Fruit fly (Drosophila melanogaster) whole organism, embryonic: ENCODE measurements around the gene CG5565.

ENCODE experiments used
- CG12155 ChIP-seq: fragments of 200-800 bp; sonication (Bioruptor generic); optimal IDR thresholded peaks from 3 replicates; lab custom pipeline; 2016; ENCODE audit warnings: missing biosample characterization, missing genetic modification characterization
- CG15479 ChIP-seq: fragments of 200-800 bp; sonication (Bioruptor generic); optimal IDR thresholded peaks from 3 replicates; lab custom pipeline; 2019; ENCODE audit warnings: missing biosample characterization, mild to moderate bottlenecking, missing genetic modification characterization, moderate library complexity
- CG16779 ChIP-seq: fragments of 200-800 bp; sonication (Bioruptor generic); IDR thresholded peaks from 2 replicates; pipeline ENCODE4 v1.3.6; 2022; ENCODE audit warnings: missing biosample characterization, missing genetic modification characterization
- CG17802 ChIP-seq: fragments of 200-800 bp; sonication (Bioruptor generic); optimal IDR thresholded peaks from 2 replicates; lab custom pipeline; 2018; ENCODE audit warnings: missing biosample characterization, mild to moderate bottlenecking, missing genetic modification characterization, moderate library complexity
- CG18764 ChIP-seq: fragments of 200-800 bp; sonication (Bioruptor generic); optimal IDR thresholded peaks from 3 replicates; lab custom pipeline; 2016; ENCODE audit warnings: missing biosample characterization, missing genetic modification characterization
- CG2202 ChIP-seq: fragments of 200-800 bp; sonication (Bioruptor generic); optimal IDR thresholded peaks from 2 replicates; lab custom pipeline; 2018; ENCODE audit warnings: missing biosample characterization, mild to moderate bottlenecking, missing genetic modification characterization
- CG30403 ChIP-seq: fragments of 200-800 bp; sonication (Bioruptor generic); optimal IDR thresholded peaks from 3 replicates; lab custom pipeline; 2016; ENCODE audit warnings: missing biosample characterization, missing genetic modification characterization
- CG31224 ChIP-seq: fragments of 200-800 bp; sonication (Bioruptor generic); IDR thresholded peaks from 2 replicates; pipeline ENCODE4 v1.3.6; 2022; ENCODE audit warnings: missing biosample characterization, missing genetic modification characterization
- CG31441 ChIP-seq: fragments of 200-800 bp; sonication (Bioruptor generic); IDR thresholded peaks from 2 replicates; pipeline ENCODE4 v1.3.6; 2022; ENCODE audit warnings: missing biosample characterization, missing genetic modification characterization
- CG42726 ChIP-seq: fragments of 200-800 bp; sonication (Bioruptor generic); IDR thresholded peaks from 2 replicates; pipeline ENCODE4 v1.3.6; 2022; ENCODE audit warnings: missing biosample characterization, missing genetic modification characterization; ENCODE audit not compliant: partially characterized antibody
- CG5180 ChIP-seq: fragments of 200-800 bp; sonication (Bioruptor generic); optimal IDR thresholded peaks from 3 replicates; lab custom pipeline; 2017; ENCODE audit warnings: missing biosample characterization, missing genetic modification characterization, mild to moderate bottlenecking, moderate library complexity, missing genetic modification reagents
- CG5953 ChIP-seq: fragments of 200-800 bp; sonication (Bioruptor generic); IDR thresholded peaks from 2 replicates; pipeline ENCODE4 v1.3.6; 2022; ENCODE audit warnings: missing biosample characterization, missing genetic modification characterization
- CG6683 ChIP-seq: fragments of 200-800 bp; sonication (Bioruptor generic); optimal IDR thresholded peaks from 2 replicates; lab custom pipeline; 2017; ENCODE audit warnings: missing biosample characterization, mild to moderate bottlenecking, missing genetic modification characterization, missing genetic modification reagents
- CG6765 ChIP-seq: fragments of 200-800 bp; sonication (Bioruptor generic); optimal IDR thresholded peaks from 3 replicates; lab custom pipeline; 2017; ENCODE audit warnings: missing biosample characterization, mild to moderate bottlenecking, missing genetic modification characterization
- CG9727 ChIP-seq: fragments of 200-800 bp; sonication (Bioruptor generic); optimal IDR thresholded peaks from 3 replicates; lab custom pipeline; 2017; ENCODE audit warnings: missing biosample characterization, mild to moderate bottlenecking, missing genetic modification characterization
- CG9876 ChIP-seq: fragments of 200-800 bp; sonication (Bioruptor generic); optimal IDR thresholded peaks from 2 replicates; lab custom pipeline; 2016; ENCODE audit warnings: missing biosample characterization, missing genetic modification characterization
- CG9932 ChIP-seq: fragments of 200-800 bp; sonication (Bioruptor generic); IDR thresholded peaks from 2 replicates; pipeline ENCODE4 v1.3.6; 2022; ENCODE audit warnings: missing biosample characterization, missing genetic modification characterization
- CTCF ChIP-seq: fragments of 200-800 bp; sonication (Bioruptor generic); optimal IDR thresholded peaks from 2 replicates; lab custom pipeline; 2017; ENCODE audit warnings: missing biosample characterization, mild to moderate bottlenecking, missing genetic modification characterization, moderate library complexity
- Dfd ChIP-seq, 2 experiments: fragments of >200 bp; optimal IDR thresholded peaks; 2 replicates each; lab custom pipeline; 2017; ENCODE audit warnings: missing biosample characterization in 2 of 2, missing genetic modification characterization in 2 of 2
- Dip3 ChIP-seq: fragments of 200-800 bp; sonication (Bioruptor generic); optimal IDR thresholded peaks from 3 replicates; lab custom pipeline; 2016; ENCODE audit warnings: missing biosample characterization, missing genetic modification characterization
- Ets97D ChIP-seq: fragments of 200-800 bp; sonication (Bioruptor generic); optimal IDR thresholded peaks from 3 replicates; lab custom pipeline; 2016; ENCODE audit warnings: missing biosample characterization, missing genetic modification characterization
- Hmr ChIP-seq: fragments of 200-800 bp; sonication (Bioruptor generic); optimal IDR thresholded peaks from 3 replicates; lab custom pipeline; 2017; ENCODE audit warnings: mild to moderate bottlenecking, missing biosample characterization, missing genetic modification reagents, missing genetic modification characterization
- MBD-R2 ChIP-seq: fragments of 200-800 bp; sonication (Bioruptor generic); IDR thresholded peaks from 2 replicates; pipeline ENCODE4 v1.3.6; 2022; ENCODE audit warnings: missing biosample characterization, missing genetic modification characterization
- NC2α ChIP-seq: fragments of 200-800 bp; sonication (Bioruptor generic); optimal IDR thresholded peaks from 2 replicates; lab custom pipeline; 2016; ENCODE audit warnings: missing biosample characterization, missing genetic modification characterization
- Oaz ChIP-seq: fragments of 200-800 bp; sonication (Bioruptor generic); IDR thresholded peaks from 2 replicates; pipeline ENCODE4 v1.3.6; 2022; ENCODE audit warnings: missing biosample characterization, missing genetic modification characterization
- Rfx ChIP-seq: fragments of 200-800 bp; sonication (Bioruptor generic); IDR thresholded peaks from 2 replicates; pipeline ENCODE4 v1.3.6; 2022; ENCODE audit warnings: missing biosample characterization, missing genetic modification characterization
- Spps ChIP-seq: fragments of 200-800 bp; sonication (Bioruptor generic); optimal IDR thresholded peaks from 2 replicates; lab custom pipeline; 2018; ENCODE audit warnings: missing biosample characterization, mild to moderate bottlenecking, missing genetic modification characterization
- Trl ChIP-seq, 3 experiments: fragments of >200 bp in 2 of 3; fragments of 200-800 bp in 1 of 3; sonication (Bioruptor generic) in 1 of 3; optimal IDR thresholded peaks; 2 replicates in 1 of 3; 3 replicates in 2 of 3; lab custom pipeline; 2016 to 2017; ENCODE audit warnings: missing biosample characterization in 1 of 3, missing genetic modification characterization in 1 of 3
- ab ChIP-seq: fragments of 200-800 bp; sonication (Bioruptor generic); optimal IDR thresholded peaks from 2 replicates; lab custom pipeline; 2016; ENCODE audit warnings: missing biosample characterization, missing genetic modification characterization
- bowl ChIP-seq: fragments of 200-800 bp; sonication (Bioruptor generic); IDR thresholded peaks from 2 replicates; pipeline ENCODE4 v1.3.6; 2022; ENCODE audit warnings: missing biosample characterization, missing genetic modification characterization
- cato ChIP-seq: fragments of 200-800 bp; sonication (Bioruptor generic); optimal IDR thresholded peaks from 2 replicates; lab custom pipeline; 2016; ENCODE audit warnings: missing biosample characterization, missing genetic modification characterization, borderline replicate concordance
- cg ChIP-seq: fragments of 200-800 bp; sonication (Bioruptor generic); optimal IDR thresholded peaks from 3 replicates; lab custom pipeline; 2019; ENCODE audit warnings: missing biosample characterization, mild to moderate bottlenecking, missing genetic modification characterization, moderate library complexity
- chif ChIP-seq, 2 experiments: fragments of 200-800 bp; sonication (Bioruptor generic); optimal IDR thresholded peaks; 3 replicates each; lab custom pipeline; 2016; ENCODE audit warnings: missing biosample characterization in 2 of 2, missing genetic modification characterization in 2 of 2
- chn ChIP-seq: fragments of 200-800 bp; sonication (Bioruptor generic); optimal IDR thresholded peaks from 2 replicates; lab custom pipeline; 2016; ENCODE audit warnings: missing biosample characterization, missing genetic modification characterization
- dm ChIP-seq: fragments of 200-800 bp; sonication (Bioruptor generic); optimal IDR thresholded peaks from 3 replicates; lab custom pipeline; 2016; ENCODE audit warnings: missing biosample characterization, missing genetic modification characterization
- ewg ChIP-seq: fragments of 200-800 bp; sonication (Bioruptor generic); optimal IDR thresholded peaks from 3 replicates; lab custom pipeline; 2017; ENCODE audit warnings: mild to moderate bottlenecking, missing biosample characterization, missing genetic modification reagents, missing genetic modification characterization
- fru ChIP-seq: fragments of >200 bp; optimal IDR thresholded peaks from 2 replicates; lab custom pipeline; 2017
- jing ChIP-seq: fragments of 200-800 bp; sonication (Bioruptor generic); optimal IDR thresholded peaks from 2 replicates; lab custom pipeline; 2018; ENCODE audit warnings: missing biosample characterization, mild to moderate bottlenecking, missing genetic modification characterization
- kah ChIP-seq: fragments of 200-800 bp; sonication (Bioruptor generic); optimal IDR thresholded peaks from 2 replicates; lab custom pipeline; 2018; ENCODE audit warnings: missing biosample characterization, mild to moderate bottlenecking, missing genetic modification characterization
- knrl ChIP-seq: fragments of 200-800 bp; sonication (Bioruptor generic); IDR thresholded peaks from 3 replicates; pipeline ENCODE4 v1.3.6; 2022; ENCODE audit warnings: missing biosample characterization, missing genetic modification characterization; ENCODE audit not compliant: partially characterized antibody
- lov ChIP-seq, 2 experiments: fragments of 200-800 bp in 1 of 2; fragments of >200 bp in 1 of 2; sonication (Bioruptor generic) in 1 of 2; IDR thresholded peaks in 1 of 2; optimal IDR thresholded peaks in 1 of 2; 2 replicates in 1 of 2; 3 replicates in 1 of 2; pipeline versions ENCODE4 v1.3.6 to Lab custom; 2017 to 2022; ENCODE audit warnings: missing biosample characterization in 1 of 2, missing genetic modification characterization in 1 of 2
- mirr ChIP-seq: fragments of 200-800 bp; sonication (Bioruptor generic); optimal IDR thresholded peaks from 3 replicates; lab custom pipeline; 2018; ENCODE audit warnings: missing biosample characterization, mild to moderate bottlenecking, missing genetic modification characterization
- run ChIP-seq: fragments of 200-800 bp; sonication (Bioruptor generic); optimal IDR thresholded peaks from 3 replicates; lab custom pipeline; 2018; ENCODE audit warnings: missing biosample characterization, mild to moderate bottlenecking, missing genetic modification characterization
- sd ChIP-seq: fragments of 200-800 bp; sonication (Bioruptor generic); optimal IDR thresholded peaks from 3 replicates; lab custom pipeline; 2018; ENCODE audit warnings: missing biosample characterization, mild to moderate bottlenecking, missing genetic modification characterization, moderate library complexity
- so ChIP-seq: fragments of 200-800 bp; sonication (Bioruptor generic); IDR thresholded peaks from 3 replicates; pipeline ENCODE4 v1.3.6; 2022; ENCODE audit warnings: missing biosample characterization, missing genetic modification characterization
- vvl ChIP-seq: fragments of 200-800 bp; sonication (Bioruptor generic); IDR thresholded peaks from 2 replicates; pipeline ENCODE4 v1.3.6; 2022; ENCODE audit warnings: missing biosample characterization, missing genetic modification characterization

CG5565 gene

dm6 chr2L:1352768-1353167 lies 3.0 kb downstream of the CG5565 start, which contains the start of gene CG5556:
Gene CG5556, minus strand, starts transcription at chr2L:1352868.
- TF ChIP-seq CG9876 (no peak), mirr (GFP tag; lab: Kevin White, UChicago) (no peak)
- TF ChIP-seq, all 482 proteins: peak for 0

- TF ChIP-seq CG12155: peak; percentile 50
- TF ChIP-seq sd: no peak
- no peak for TF ChIP-seq CG5180 (GFP tag; lab: Kevin White, UChicago)
- TF ChIP-seq ewg: peak; percentile 90
- TF ChIP-seq CTCF (GFP tag; lab: Kevin White, UChicago): peak; percentile 80
- peak; percentile 3 to 5 for TF ChIP-seq Trl (optimal IDR thresholded peaks at IDR 0.05; lab: Kevin White, UChicago)
- no peak for TF ChIP-seq Trl (GFP tag; optimal IDR thresholded peaks at IDR 0.05; lab: Kevin White, UChicago)
Observed at dm6 chr2L:1346034-1346433, 9.7 kb downstream of the CG5565 start.

dm6 chr2L:1344071-1344470 lies 11.7 kb downstream of the CG5565 start, which contains the start of the genes CG33922 and Cdlc2:
Gene CG33922, minus strand, starts transcription at chr2L:1344171.
Gene Cdlc2, plus strand, starts transcription at chr2L:1344400.
- TF ChIP-seq CG42726 (GFP tag; lab: Robert Waterston, UW) (no peak), Hmr (GFP tag; lab: Kevin White, UChicago) (no peak), chif (GFP tag; optimal IDR thresholded peaks at IDR 0.05; lab: Kevin White, UChicago) (no peak), knrl (no peak), CG18764 (GFP tag; lab: Kevin White, UChicago) (no peak), Dfd (GFP tag; optimal IDR thresholded peaks at IDR 0.05; lab: Kevin White, UChicago) (no peak), so (GFP tag; lab: Robert Waterston, UW) (no peak), CG9727 (no peak), CG16779 (GFP tag; lab: Robert Waterston, UW) (no peak), CG31441 (no peak), cato (GFP tag; lab: Kevin White, UChicago) (no peak), CG15479 (no peak), Spps (tag; lab: Kevin White, UChicago) (no peak)

dm6 chr2L:1341995-1342394 lies 13.7 kb downstream of the CG5565 start, which contains the start of gene CG33923:
Gene CG33923, minus strand, starts transcription at chr2L:1342095.
- no peak for TF ChIP-seq CG31224 (GFP tag; lab: Robert Waterston, UW)
- no peak for TF ChIP-seq CG17802
- TF ChIP-seq Oaz: no peak
- no peak for TF ChIP-seq vvl
- no peak for TF ChIP-seq jing (GFP tag; lab: Kevin White, UChicago)
- no peak for TF ChIP-seq chn (GFP tag; lab: Kevin White, UChicago)
- no peak for TF ChIP-seq CG6765 (GFP tag; lab: Kevin White, UChicago)
- no peak for TF ChIP-seq Dip3 (GFP tag; lab: Kevin White, UChicago)

dm6 chr2L:1333828-1334227 lies 21.9 kb downstream of the CG5565 start, which contains the start of gene CG5440:
Gene CG5440, plus strand, starts transcription at chr2L:1334128.
- no peak for TF ChIP-seq Ets97D (GFP tag; lab: Kevin White, UChicago)
- TF ChIP-seq MBD-R2: no peak
- TF ChIP-seq run: no peak
- no peak for TF ChIP-seq lov (optimal IDR thresholded peaks at IDR 0.05; lab: Kevin White, UChicago)
- TF ChIP-seq lov (GFP tag; IDR thresholded peaks at IDR 0.05; lab: Robert Waterston, UW): no peak
- no peak for TF ChIP-seq CG5953 (GFP tag; lab: Robert Waterston, UW)
- no peak for TF ChIP-seq CG2202 (tag; lab: Kevin White, UChicago)
- no peak for TF ChIP-seq CG16779 (GFP tag; lab: Robert Waterston, UW)
- TF ChIP-seq Rfx (GFP tag; lab: Robert Waterston, UW): no peak
- TF ChIP-seq dm (GFP tag; lab: Kevin White, UChicago): no peak
- TF ChIP-seq CG9932 (GFP tag; lab: Robert Waterston, UW): no peak
- TF ChIP-seq kah (GFP tag; lab: Kevin White, UChicago): no peak
- TF ChIP-seq cg (GFP tag; lab: Kevin White, UChicago): no peak
- no peak for TF ChIP-seq CG15479
- no peak for TF ChIP-seq CG30403 (GFP tag; lab: Kevin White, UChicago)
- no peak for TF ChIP-seq bowl (GFP tag; lab: Robert Waterston, UW)
- TF ChIP-seq NC2α (GFP tag; lab: Kevin White, UChicago): no peak
- TF ChIP-seq ab (GFP tag; lab: Kevin White, UChicago): no peak
- no peak for TF ChIP-seq CG6683 (GFP tag; lab: Kevin White, UChicago)
- no peak for TF ChIP-seq fru (lab: Kevin White, UChicago)
- TF ChIP-seq, all 482 proteins: peak for 0
